Worm (Caenorhabditis elegans) whole organism, early embryonic: ENCODE measurements around the gene nsun-5.

Experiments
- aly-1 ChIP-seq: sonication (generic microtip); optimal IDR thresholded peaks from 2 replicates; lab custom pipeline; 2016; ENCODE audit warnings: missing genetic modification characterization, missing compliant biosample characterization
- ama-1 ChIP-seq: fragments of 150-350 bp; optimal IDR thresholded peaks from 2 replicates; lab custom pipeline; 2014
- flt-1 ChIP-seq: fragments of 200-800 bp; sonication (Bioruptor generic); IDR thresholded peaks from 2 replicates; pipeline ENCODE4 v1.3.6; 2022; ENCODE audit warnings: missing genetic modification characterization, missing compliant biosample characterization

DNA sequence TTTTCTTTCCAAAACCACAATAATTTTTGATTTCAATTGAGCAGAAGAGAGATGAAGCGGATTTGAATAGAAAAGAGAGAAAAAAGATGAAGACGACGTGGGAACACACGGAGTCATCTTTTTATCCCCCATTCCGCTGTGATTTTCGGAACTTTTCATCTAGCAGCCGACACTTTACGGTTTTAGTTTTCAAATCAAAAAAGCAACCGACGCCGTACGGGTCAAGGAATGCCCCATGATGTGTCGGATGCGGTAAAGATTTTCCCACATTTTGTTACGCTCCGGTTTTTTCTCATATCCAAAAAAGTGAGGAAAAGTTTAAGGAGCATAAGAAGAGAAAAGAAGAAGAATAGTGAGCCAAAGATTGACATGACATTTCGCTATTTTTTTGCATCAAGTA is 23.9 kb upstream of the nsun-5 start:
- TF ChIP-seq flt-1 (GFP tag; lab: Robert Waterston, UW) (no peak), ama-1 (lab: Kevin White, UChicago) (no peak), aly-1 (no peak)
